Worm (Caenorhabditis elegans) whole organism, L1 larva: Measurements from ENCODE around the gene acbp-6.

ENCODE experiments used
- C04F5.9 ChIP-seq: sonication (generic microtip); optimal IDR thresholded peaks from 2 replicates; lab custom pipeline; 2016; ENCODE audit warnings: missing genetic modification characterization, missing compliant biosample characterization
- C34B4.2 ChIP-seq: sonication (generic microtip); optimal IDR thresholded peaks from 2 replicates; lab custom pipeline; 2017; ENCODE audit warnings: mild to moderate bottlenecking, missing genetic modification characterization, missing compliant biosample characterization
- F16B12.6 ChIP-seq: fragments of 150-350 bp; optimal IDR thresholded peaks from 2 replicates; lab custom pipeline; 2014; ENCODE audit warnings: missing biosample characterization, missing genetic modification characterization
- Y116A8C.19 ChIP-seq: sonication (generic microtip); optimal IDR thresholded peaks from 2 replicates; lab custom pipeline; 2016; ENCODE audit warnings: missing compliant biosample characterization, missing genetic modification characterization, borderline replicate concordance
- aly-2 ChIP-seq: fragments of 150-350 bp; optimal IDR thresholded peaks from 2 replicates; lab custom pipeline; 2014; ENCODE audit warnings: missing biosample characterization, missing genetic modification characterization
- ama-1 ChIP-seq: fragments of 150-350 bp; optimal IDR thresholded peaks from 2 replicates; lab custom pipeline; 2014
- blmp-1 ChIP-seq: fragments of 150-350 bp; optimal IDR thresholded peaks from 2 replicates; lab custom pipeline; 2014; ENCODE audit warnings: missing biosample characterization, missing genetic modification characterization
- ceh-63 ChIP-seq: fragments of 200-800 bp; sonication (Bioruptor generic); optimal IDR thresholded peaks from 2 replicates; lab custom pipeline; 2018; ENCODE audit warnings: mild to moderate bottlenecking, missing genetic modification characterization, missing compliant biosample characterization
- ceh-82 ChIP-seq, 3 experiments: fragments of 150-350 bp in 1 of 3; sonication (generic microtip) in 2 of 3; optimal IDR thresholded peaks; 2 replicates each; lab custom pipeline; 2014 to 2017; ENCODE audit warnings: missing biosample characterization in 3 of 3, missing genetic modification characterization in 3 of 3
- ces-1 ChIP-seq: fragments of 150-350 bp; optimal IDR thresholded peaks from 2 replicates; lab custom pipeline; 2014; ENCODE audit warnings: missing biosample characterization, missing genetic modification reagents, missing genetic modification characterization
- dpl-1 ChIP-seq, 3 experiments: fragments of 150-350 bp in 2 of 3; sonication (generic microtip) in 1 of 3; optimal IDR thresholded peaks; 2 replicates each; lab custom pipeline; 2014 to 2017; ENCODE audit warnings: missing biosample characterization in 3 of 3, missing genetic modification characterization in 3 of 3, missing genetic modification reagents in 3 of 3
- dsc-1 ChIP-seq: sonication (generic microtip); optimal IDR thresholded peaks from 2 replicates; lab custom pipeline; 2016; ENCODE audit warnings: mild to moderate bottlenecking, missing genetic modification characterization, missing compliant biosample characterization
- efl-1 ChIP-seq, 4 experiments: fragments of 150-350 bp; optimal IDR thresholded peaks in 3 of 4; peaks in 1 of 4; 1 replicate in 1 of 4; 2 replicates in 3 of 4; lab custom pipeline; 2014; ENCODE audit warnings: missing biosample characterization in 2 of 4, missing genetic modification characterization in 2 of 4, missing genetic modification reagents in 2 of 4
- ets-5 ChIP-seq: fragments of 200-800 bp; sonication (Bioruptor generic); IDR thresholded peaks from 2 replicates; pipeline ENCODE4 v1.3.6; 2022; ENCODE audit warnings: missing genetic modification characterization, missing compliant biosample characterization
- fkh-8 ChIP-seq: sonication (generic microtip); optimal IDR thresholded peaks from 2 replicates; lab custom pipeline; 2016; ENCODE audit warnings: mild to moderate bottlenecking, missing genetic modification characterization, missing compliant biosample characterization
- fos-1 ChIP-seq: fragments of 150-350 bp; optimal IDR thresholded peaks from 2 replicates; lab custom pipeline; 2014; ENCODE audit warnings: missing biosample characterization, missing genetic modification characterization
- hlh-17 ChIP-seq: fragments of 200-800 bp; sonication (Bioruptor generic); optimal IDR thresholded peaks from 2 replicates; lab custom pipeline; 2018; ENCODE audit warnings: missing genetic modification characterization, mild to moderate bottlenecking, missing compliant biosample characterization, moderate library complexity, borderline replicate concordance
- hlh-4 ChIP-seq: sonication (generic microtip); optimal IDR thresholded peaks from 2 replicates; lab custom pipeline; 2016; ENCODE audit warnings: mild to moderate bottlenecking, missing genetic modification characterization, missing compliant biosample characterization
- jun-1 ChIP-seq: fragments of 150-350 bp; optimal IDR thresholded peaks from 2 replicates; lab custom pipeline; 2014; ENCODE audit warnings: missing biosample characterization, missing genetic modification reagents, missing genetic modification characterization
- lin-13 ChIP-seq: fragments of 150-350 bp; optimal IDR thresholded peaks from 2 replicates; lab custom pipeline; 2014; ENCODE audit warnings: missing biosample characterization, missing genetic modification reagents, missing genetic modification characterization
- lin-15B ChIP-seq: fragments of 150-350 bp; sonication (generic microtip); optimal IDR thresholded peaks from 3 replicates; lab custom pipeline; 2014; ENCODE audit warnings: missing biosample characterization, missing genetic modification characterization
- lin-35 ChIP-seq, 2 experiments: fragments of 150-350 bp; optimal IDR thresholded peaks; 2 replicates each; lab custom pipeline; 2014; ENCODE audit warnings: missing biosample characterization in 2 of 2, missing genetic modification characterization in 2 of 2, missing genetic modification reagents in 2 of 2
- lir-3 ChIP-seq: sonication (generic microtip); optimal IDR thresholded peaks from 2 replicates; lab custom pipeline; 2016; ENCODE audit warnings: mild to moderate bottlenecking, missing genetic modification characterization, moderate library complexity, missing compliant biosample characterization; ENCODE audit not compliant: poor library complexity
- mef-2 ChIP-seq: fragments of 150-350 bp; optimal IDR thresholded peaks from 2 replicates; lab custom pipeline; 2014; ENCODE audit warnings: missing biosample characterization, missing genetic modification characterization
- mep-1 ChIP-seq: fragments of 150-350 bp; optimal IDR thresholded peaks from 2 replicates; lab custom pipeline; 2014; ENCODE audit warnings: missing biosample characterization, missing genetic modification characterization
- nhr-12 ChIP-seq: sonication (generic microtip); optimal IDR thresholded peaks from 2 replicates; lab custom pipeline; 2017; ENCODE audit warnings: missing biosample characterization, missing genetic modification characterization
- nhr-20 ChIP-seq: sonication (generic microtip); optimal IDR thresholded peaks from 2 replicates; lab custom pipeline; 2016; ENCODE audit warnings: mild to moderate bottlenecking, missing genetic modification characterization, missing compliant biosample characterization
- nhr-237 ChIP-seq: fragments of 150-350 bp; optimal IDR thresholded peaks from 2 replicates; lab custom pipeline; 2014; ENCODE audit warnings: missing biosample characterization, missing genetic modification characterization
- nhr-28 ChIP-seq: fragments of 150-350 bp; optimal IDR thresholded peaks from 2 replicates; lab custom pipeline; 2014; ENCODE audit warnings: missing biosample characterization, missing genetic modification characterization
- nhr-47 ChIP-seq: sonication (generic microtip); optimal IDR thresholded peaks from 2 replicates; lab custom pipeline; 2016; ENCODE audit warnings: mild to moderate bottlenecking, missing genetic modification characterization, moderate library complexity, missing compliant biosample characterization
- nhr-71 ChIP-seq: sonication (generic microtip); optimal IDR thresholded peaks from 2 replicates; lab custom pipeline; 2016; ENCODE audit warnings: mild to moderate bottlenecking, missing genetic modification characterization, moderate library complexity, missing compliant biosample characterization
- nhr-77 ChIP-seq: fragments of 150-350 bp; optimal IDR thresholded peaks from 2 replicates; lab custom pipeline; 2014; ENCODE audit warnings: missing biosample characterization, missing genetic modification characterization
- nhr-84 ChIP-seq: sonication (generic microtip); optimal IDR thresholded peaks from 2 replicates; lab custom pipeline; 2017; ENCODE audit warnings: missing biosample characterization, missing genetic modification characterization
- nhr-90 ChIP-seq: sonication (generic microtip); optimal IDR thresholded peaks from 2 replicates; lab custom pipeline; 2016; ENCODE audit warnings: mild to moderate bottlenecking, missing genetic modification characterization, missing compliant biosample characterization; ENCODE audit not compliant: poor library complexity
- pag-3 ChIP-seq: sonication (generic microtip); optimal IDR thresholded peaks from 2 replicates; lab custom pipeline; 2017; ENCODE audit warnings: missing genetic modification characterization, mild to moderate bottlenecking, missing compliant biosample characterization, antibody characterized with exemption, borderline replicate concordance; ENCODE audit not compliant: insufficient read depth
- snu-23 ChIP-seq: sonication (generic microtip); optimal IDR thresholded peaks from 2 replicates; lab custom pipeline; 2016; ENCODE audit warnings: missing genetic modification characterization, missing compliant biosample characterization
- sup-37 ChIP-seq: fragments of 200-800 bp; sonication (Bioruptor generic); optimal IDR thresholded peaks from 2 replicates; lab custom pipeline; 2018; ENCODE audit warnings: mild to moderate bottlenecking, missing genetic modification characterization, missing compliant biosample characterization
- swsn-7 ChIP-seq: sonication (generic microtip); optimal IDR thresholded peaks from 2 replicates; lab custom pipeline; 2016; ENCODE audit warnings: missing genetic modification characterization, missing compliant biosample characterization
- tbx-2 ChIP-seq: sonication (generic microtip); optimal IDR thresholded peaks from 2 replicates; lab custom pipeline; 2016; ENCODE audit warnings: missing genetic modification characterization, missing compliant biosample characterization
- unc-130 ChIP-seq: fragments of 150-350 bp; optimal IDR thresholded peaks from 2 replicates; lab custom pipeline; 2017; ENCODE audit warnings: missing biosample characterization, missing genetic modification characterization, inconsistent platforms
- unc-30 ChIP-seq: sonication (generic microtip); optimal IDR thresholded peaks from 2 replicates; lab custom pipeline; 2017; ENCODE audit warnings: missing biosample characterization, missing genetic modification characterization
- unc-62 ChIP-seq: fragments of 150-350 bp; optimal IDR thresholded peaks from 2 replicates; lab custom pipeline; 2014; ENCODE audit warnings: missing biosample characterization, missing genetic modification reagents, missing genetic modification characterization
- unc-86 ChIP-seq: sonication (generic microtip); optimal IDR thresholded peaks from 2 replicates; lab custom pipeline; 2016; ENCODE audit warnings: missing genetic modification characterization, missing compliant biosample characterization
- vab-15 ChIP-seq: sonication (generic microtip); optimal IDR thresholded peaks from 2 replicates; lab custom pipeline; 2017; ENCODE audit warnings: missing genotype, mild to moderate bottlenecking, missing genetic modification characterization, missing compliant biosample characterization
- xbp-1 ChIP-seq: sonication (generic microtip); optimal IDR thresholded peaks from 2 replicates; lab custom pipeline; 2016; ENCODE audit warnings: missing genetic modification characterization, missing compliant biosample characterization
- zip-4 ChIP-seq: fragments of 200-800 bp; sonication (Bioruptor generic); optimal IDR thresholded peaks from 2 replicates; lab custom pipeline; 2018; ENCODE audit warnings: mild to moderate bottlenecking, missing genetic modification characterization, moderate library complexity, missing compliant biosample characterization
- ztf-11 ChIP-seq, 2 experiments: sonication (generic microtip); optimal IDR thresholded peaks; 2 replicates each; lab custom pipeline; 2016 to 2017; ENCODE audit warnings: missing genetic modification characterization in 2 of 2, missing biosample characterization in 1 of 2, missing compliant biosample characterization in 1 of 2
- ztf-4 ChIP-seq: fragments of 150-350 bp; optimal IDR thresholded peaks from 2 replicates; lab custom pipeline; 2014; ENCODE audit warnings: missing biosample characterization, missing genetic modification characterization

The acbp-6 gene

ce11 chrII:11960596-11961217 lies 12.8 kb downstream of the acbp-6 start (continued):
- TF ChIP-seq ceh-63 (GFP tag; lab: Kevin White, UChicago) (no peak), zip-4 (peak; percentile 42), F16B12.6 (tag; lab: Kevin White, UChicago) (peak; percentile 45), unc-30 (tag; lab: Kevin White, UChicago) (no peak), nhr-77 (peak; percentile 47), fos-1 (tag; lab: Kevin White, UChicago) (peak; percentile 43), xbp-1 (tag; lab: Kevin White, UChicago) (peak; percentile 59), ama-1 (lab: Kevin White, UChicago) (no peak), ces-1 (GFP tag; lab: Kevin White, UChicago) (no peak), hlh-4 (no peak), tbx-2 (tag; lab: Kevin White, UChicago) (peak; percentile 65), sup-37 (GFP tag; lab: Kevin White, UChicago) (peak; percentile 63), nhr-12 (tag; lab: Kevin White, UChicago) (no peak), jun-1 (tag; lab: Kevin White, UChicago) (peak; percentile 64), snu-23 (peak; percentile 73), ets-5 (GFP tag; lab: Robert Waterston, UW) (no peak), nhr-84 (tag; lab: Kevin White, UChicago) (no peak), dpl-1 (GFP tag; optimal IDR thresholded peaks at IDR 0.05; lab: Kevin White, UChicago) (peak; percentile 1 to 17 (median 3)), ceh-82 (tag; optimal IDR thresholded peaks at IDR 0.05; lab: Kevin White, UChicago) (peak; percentile 65 to 76 (median 68)), C34B4.2 (tag; lab: Kevin White, UChicago) (no peak), nhr-20 (tag; lab: Kevin White, UChicago) (peak; percentile 56), unc-62 (no peak), blmp-1 (tag; lab: Kevin White, UChicago) (no peak), nhr-71 (tag; lab: Kevin White, UChicago) (peak; percentile 77), ztf-4 (tag; lab: Kevin White, UChicago) (no peak), Y116A8C.19 (tag; lab: Kevin White, UChicago) (no peak), nhr-47 (tag; lab: Kevin White, UChicago) (peak; percentile 86), C04F5.9 (tag; lab: Kevin White, UChicago) (peak; percentile 20), pag-3 (tag; lab: Kevin White, UChicago) (no peak), nhr-237 (no peak), lin-15B (tag; lab: Kevin White, UChicago) (peak; percentile 24), lin-35 (GFP tag; optimal IDR thresholded peaks at IDR 0.05; lab: Kevin White, UChicago) (peak; percentile 21 to 59), mep-1 (tag; lab: Kevin White, UChicago) (peak; percentile 69)

- peak; percentile 47 for TF ChIP-seq unc-86 (tag; lab: Kevin White, UChicago)
- TF ChIP-seq efl-1 (optimal IDR thresholded peaks at IDR 0.05; lab: Kevin White, UChicago): peak; percentile 36 to 62
- peak; percentile 55 to 95 for TF ChIP-seq efl-1 (GFP tag; optimal IDR thresholded peaks at IDR 0.05 in 1 of 2; lab: Kevin White, UChicago)
- no peak for TF ChIP-seq nhr-28 (tag; lab: Kevin White, UChicago)
- TF ChIP-seq ets-5 (GFP tag; lab: Robert Waterston, UW): no peak
- no peak for TF ChIP-seq Y116A8C.19 (tag; lab: Kevin White, UChicago)
- peak; percentile 38 to 58 (median 42) for TF ChIP-seq dpl-1 (GFP tag; optimal IDR thresholded peaks at IDR 0.05; lab: Kevin White, UChicago)
- TF ChIP-seq lin-13 (GFP tag; lab: Kevin White, UChicago): peak; percentile 49
- no peak for TF ChIP-seq ama-1 (lab: Kevin White, UChicago)
- TF ChIP-seq lir-3: peak; percentile 36
- TF ChIP-seq mef-2 (tag; lab: Kevin White, UChicago): no peak
- TF ChIP-seq ztf-11 (tag; optimal IDR thresholded peaks at IDR 0.05; lab: Kevin White, UChicago): peak in 1 of 2 experiments; percentile 31
- no peak for TF ChIP-seq hlh-17 (GFP tag; lab: Kevin White, UChicago)
- peak; percentile 8 for TF ChIP-seq vab-15 (tag; lab: Kevin White, UChicago)
- peak; percentile 66 for TF ChIP-seq unc-130 (tag; lab: Kevin White, UChicago)
- peak; percentile 73 for TF ChIP-seq fkh-8 (tag; lab: Kevin White, UChicago)
- peak; percentile 70 for TF ChIP-seq dsc-1 (tag; lab: Kevin White, UChicago)
- TF ChIP-seq nhr-237: no peak
- TF ChIP-seq aly-2 (tag; lab: Kevin White, UChicago): peak; percentile 28
- peak; percentile 75 for TF ChIP-seq nhr-47 (tag; lab: Kevin White, UChicago)
- peak; percentile 56 for TF ChIP-seq nhr-90 (tag; lab: Kevin White, UChicago)
- peak; percentile 57 for TF ChIP-seq tbx-2 (tag; lab: Kevin White, UChicago)
- peak; percentile 65 for TF ChIP-seq swsn-7 (tag; lab: Kevin White, UChicago)
These were observed 14.5 kb downstream of the acbp-6 start for ce11 chrII:11958793-11959574.
